Fruit fly (Drosophila melanogaster): ENCODE results near the gene Cyp4ae1.

dm6 chrX:2145114-2145513 lies 33.7 kb upstream of the Cyp4ae1 start, which contains the start of gene Pgd:
- TF ChIP-seq Dll (optimal IDR thresholded peaks at IDR 0.05) (no peak), pan (optimal IDR thresholded peaks at IDR 0.05) (no peak), CG8478 (optimal IDR thresholded peaks at IDR 0.05) (no peak), psq (optimal IDR thresholded peaks at IDR 0.05) (no peak)

Data from whole organism.